Fruit fly (Drosophila melanogaster): Measurements from ENCODE around the gene obst-H.

obst-H gene

dm6 chr3L:15565829-15566433, 36.9 kb upstream of the obst-H start, which contains the start of gene dop:
dop (plus strand) TSS chr3L:15566013.
- TF ChIP-seq pnt (GFP tag; optimal IDR thresholded peaks at IDR 0.05) (peak; percentile 29), vfl (GFP tag; optimal IDR thresholded peaks at IDR 0.05) (peak; percentile 7), zfh2 (GFP tag; optimal IDR thresholded peaks at IDR 0.05) (peak; percentile 44), Camta (GFP tag; optimal IDR thresholded peaks at IDR 0.05) (peak; percentile 31), CG13424 (tag; optimal IDR thresholded peaks at IDR 0.05) (peak; percentile 6), Dip3 (GFP tag; optimal IDR thresholded peaks at IDR 0.05) (no peak), Elba2 (GFP tag; optimal IDR thresholded peaks at IDR 0.05) (peak; percentile 89), Chrac-16 (GFP tag; optimal IDR thresholded peaks at IDR 0.05) (no peak), CG10267 (tag; optimal IDR thresholded peaks at IDR 0.05) (peak; percentile 54), vvl (GFP tag; IDR thresholded peaks at IDR 0.05) (peak; percentile 49), Sry-δ (GFP tag; optimal IDR thresholded peaks at IDR 0.05) (peak; percentile 95), CG8290 (GFP tag; optimal IDR thresholded peaks at IDR 0.05) (peak; percentile 3), CG8290 (tag; optimal IDR thresholded peaks at IDR 0.05) (peak in 1 of 2 experiments; percentile 40), mam (GFP tag; optimal IDR thresholded peaks at IDR 0.05) (peak; percentile 45), az2 (GFP tag; optimal IDR thresholded peaks at IDR 0.05) (no peak), unc-4 (GFP tag; IDR thresholded peaks at IDR 0.05; ENCODE audit: partially characterized antibody) (peak; percentile 70), CG12391 (tag; optimal IDR thresholded peaks at IDR 0.05) (peak; percentile 45), cg (GFP tag; optimal IDR thresholded peaks at IDR 0.05) (peak; percentile 97), CG32767 (GFP tag; IDR thresholded peaks at IDR 0.05) (no peak), mld (GFP tag; IDR thresholded peaks at IDR 0.05; ENCODE audit: partially characterized antibody) (0 out of 3 replicates have a peak, but pooled peaks have one; percentile 35), CG3838 (GFP tag; optimal IDR thresholded peaks at IDR 0.05) (no peak), Xbp1 (GFP tag; optimal IDR thresholded peaks at IDR 0.05) (peak; percentile 25), Xrp1 (GFP tag; IDR thresholded peaks at IDR 0.05) (no peak), kah (GFP tag; optimal IDR thresholded peaks at IDR 0.05) (no peak), Hsf (GFP tag; optimal IDR thresholded peaks at IDR 0.05) (peak; percentile 39), Mrtf (GFP tag; IDR thresholded peaks at IDR 0.05) (no peak), p53 (GFP tag; optimal IDR thresholded peaks at IDR 0.05) (peak; percentile 9), CG3726 (GFP tag; IDR thresholded peaks at IDR 0.05) (no peak), aop (GFP tag; IDR thresholded peaks at IDR 0.05) (no peak), Dref (GFP tag; IDR thresholded peaks at IDR 0.05) (peak; percentile 73), Med (GFP tag) (peak; percentile 89), Atf-2 (GFP tag; optimal IDR thresholded peaks at IDR 0.05) (peak; percentile 3), pb (GFP tag; optimal IDR thresholded peaks at IDR 0.05) (no peak), onecut (GFP tag; IDR thresholded peaks at IDR 0.05) (peak; percentile 67), sug (tag; optimal IDR thresholded peaks at IDR 0.05) (no peak), Mes4 (GFP tag; optimal IDR thresholded peaks at IDR 0.05) (no peak), Ets97D (GFP tag; optimal IDR thresholded peaks at IDR 0.05) (peak; percentile 56), gce (GFP tag; IDR thresholded peaks at IDR 0.05) (no peak), Opbp (GFP tag; IDR thresholded peaks at IDR 0.05; ENCODE audit: partially characterized antibody) (peak; percentile 50; the same call in 1 of the 3 replicates), CG17912 (GFP tag; optimal IDR thresholded peaks at IDR 0.05) (no peak), CG33557 (GFP tag; optimal IDR thresholded peaks at IDR 0.05) (no peak), Fer3 (tag; optimal IDR thresholded peaks at IDR 0.05) (no peak), run (tag; optimal IDR thresholded peaks at IDR 0.05) (no peak), corto (GFP tag; optimal IDR thresholded peaks at IDR 0.05) (peak; percentile 49), knrl (GFP tag; IDR thresholded peaks at IDR 0.05; ENCODE audit: partially characterized antibody) (peak; percentile 73), ERR (GFP tag; optimal IDR thresholded peaks at IDR 0.05) (peak; percentile 39), row (GFP tag; IDR thresholded peaks at IDR 0.05) (peak; percentile 58; the same call in 2 of the 3 replicates), klu (GFP tag; IDR thresholded peaks at IDR 0.05) (no peak; the same call in 1 of the 2 replicates), Abd-B (GFP tag; optimal IDR thresholded peaks at IDR 0.05) (peak; percentile 9), CG17328 (GFP tag; IDR thresholded peaks at IDR 0.05) (0 out of 2 replicates have a peak, but pooled peaks have one; percentile 16), Hmr (GFP tag; optimal IDR thresholded peaks at IDR 0.05) (no peak)

All from whole organism, embryonic.